Worm (Caenorhabditis elegans) whole organism, L1 larva: ENCODE results near the gene C27B7.9.

Source experiments
- ces-1 ChIP-seq: fragments of 150-350 bp; optimal IDR thresholded peaks from 2 replicates; lab custom pipeline; 2014; ENCODE audit warnings: missing biosample characterization, missing genetic modification reagents, missing genetic modification characterization
- efl-1 ChIP-seq, 4 experiments: fragments of 150-350 bp; optimal IDR thresholded peaks in 3 of 4; peaks in 1 of 4; 1 replicate in 1 of 4; 2 replicates in 3 of 4; lab custom pipeline; 2014; ENCODE audit warnings: missing biosample characterization in 2 of 4, missing genetic modification characterization in 2 of 4, missing genetic modification reagents in 2 of 4
- elt-2 ChIP-seq: sonication (generic microtip); optimal IDR thresholded peaks from 2 replicates; lab custom pipeline; 2016; ENCODE audit warnings: missing genetic modification characterization, mild to moderate bottlenecking, inconsistent platforms, missing compliant biosample characterization, missing genetic modification reagents
- nhr-11 ChIP-seq: fragments of 150-350 bp; optimal IDR thresholded peaks from 2 replicates; lab custom pipeline; 2014; ENCODE audit warnings: missing biosample characterization, missing genetic modification characterization
- nhr-12 ChIP-seq: sonication (generic microtip); optimal IDR thresholded peaks from 2 replicates; lab custom pipeline; 2017; ENCODE audit warnings: missing biosample characterization, missing genetic modification characterization

DNA sequence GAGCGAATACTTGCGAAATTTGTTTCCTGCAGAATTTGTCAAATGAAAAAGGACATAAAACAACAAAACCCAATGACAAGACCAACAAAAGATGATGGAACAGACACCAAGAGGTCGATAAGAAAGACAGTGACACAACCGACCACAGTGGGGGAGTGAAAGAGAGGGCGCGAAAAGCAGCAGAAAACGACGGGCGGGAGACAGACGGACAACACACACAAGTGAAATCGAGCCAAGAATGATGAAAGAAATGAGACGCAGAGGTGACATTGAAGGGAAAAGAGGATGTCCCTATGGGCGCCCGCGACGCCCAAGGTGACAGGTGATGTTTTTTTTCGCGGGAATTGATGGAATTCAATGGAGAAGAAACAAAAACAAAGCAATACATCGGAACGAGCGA lies 49.8 kb downstream of the C27B7.9 start:
- TF ChIP-seq nhr-12 (tag; lab: Kevin White, UChicago) = no peak
- no peak for TF ChIP-seq ces-1 (GFP tag; lab: Kevin White, UChicago)
- TF ChIP-seq efl-1 (optimal IDR thresholded peaks at IDR 0.05; lab: Kevin White, UChicago) = peak; percentile 59 to 68
- TF ChIP-seq efl-1 (GFP tag; optimal IDR thresholded peaks at IDR 0.05 in 1 of 2; lab: Kevin White, UChicago) = peak; percentile 47 to 97
- peak; percentile 39 for TF ChIP-seq elt-2 (tag; lab: Kevin White, UChicago)
- TF ChIP-seq nhr-11 = no peak
